Worm (Caenorhabditis elegans) whole organism, L1 larva: Measurements from ENCODE around the gene B0496.6.

Source experiments
- C04F5.9 ChIP-seq: sonication (generic microtip); optimal IDR thresholded peaks from 2 replicates; lab custom pipeline; 2016; ENCODE audit warnings: missing genetic modification characterization, missing compliant biosample characterization
- C16A3.4 ChIP-seq: fragments of 150-350 bp; optimal IDR thresholded peaks from 2 replicates; lab custom pipeline; 2014; ENCODE audit warnings: missing biosample characterization, missing genetic modification characterization
- aha-1 ChIP-seq: fragments of 150-350 bp; optimal IDR thresholded peaks from 2 replicates; lab custom pipeline; 2014; ENCODE audit warnings: missing biosample characterization, missing genetic modification characterization
- ama-1 ChIP-seq: fragments of 150-350 bp; optimal IDR thresholded peaks from 2 replicates; lab custom pipeline; 2014
- blmp-1 ChIP-seq: fragments of 150-350 bp; optimal IDR thresholded peaks from 2 replicates; lab custom pipeline; 2014; ENCODE audit warnings: missing biosample characterization, missing genetic modification characterization
- ceh-82 ChIP-seq, 3 experiments: fragments of 150-350 bp in 1 of 3; sonication (generic microtip) in 2 of 3; optimal IDR thresholded peaks; 2 replicates each; lab custom pipeline; 2014 to 2017; ENCODE audit warnings: missing biosample characterization in 3 of 3, missing genetic modification characterization in 3 of 3
- ceh-88 ChIP-seq: fragments of 200-800 bp; sonication (Bioruptor generic); IDR thresholded peaks from 2 replicates; pipeline ENCODE4 v1.3.6; 2022; ENCODE audit warnings: missing genetic modification characterization, missing compliant biosample characterization
- ceh-90 ChIP-seq: sonication (generic microtip); optimal IDR thresholded peaks from 2 replicates; lab custom pipeline; 2016; ENCODE audit warnings: missing genetic modification characterization, missing compliant biosample characterization
- efl-3 ChIP-seq: fragments of 200-800 bp; sonication (Bioruptor generic); optimal IDR thresholded peaks from 2 replicates; lab custom pipeline; 2018; ENCODE audit warnings: mild to moderate bottlenecking, missing genetic modification characterization, missing compliant biosample characterization
- egl-13 ChIP-seq: sonication (generic microtip); optimal IDR thresholded peaks from 2 replicates; lab custom pipeline; 2016; ENCODE audit warnings: missing genotype, missing genetic modification reagents, missing genetic modification characterization, missing compliant biosample characterization
- elt-2 ChIP-seq: sonication (generic microtip); optimal IDR thresholded peaks from 2 replicates; lab custom pipeline; 2016; ENCODE audit warnings: missing genetic modification characterization, mild to moderate bottlenecking, inconsistent platforms, missing compliant biosample characterization, missing genetic modification reagents
- elt-3 ChIP-seq, 6 experiments: fragments of 150-350 bp in 1 of 6; sonication (generic microtip); optimal IDR thresholded peaks; 2 replicates each; lab custom pipeline; 2017 to 2018; ENCODE audit warnings: missing biosample characterization in 6 of 6, missing genetic modification characterization in 6 of 6, inconsistent platforms in 1 of 6
- grh-1 ChIP-seq: fragments of 200-800 bp; sonication (Bioruptor generic); IDR thresholded peaks from 2 replicates; pipeline ENCODE4 v1.3.6; 2022; ENCODE audit warnings: missing genetic modification reagents, missing genetic modification characterization, missing compliant biosample characterization
- hlh-4 ChIP-seq: sonication (generic microtip); optimal IDR thresholded peaks from 2 replicates; lab custom pipeline; 2016; ENCODE audit warnings: mild to moderate bottlenecking, missing genetic modification characterization, missing compliant biosample characterization
- irx-1 ChIP-seq: sonication (generic microtip); optimal IDR thresholded peaks from 2 replicates; lab custom pipeline; 2016; ENCODE audit warnings: missing genetic modification characterization, missing compliant biosample characterization
- isw-1 ChIP-seq: fragments of 200-800 bp; sonication (Bioruptor generic); IDR thresholded peaks from 2 replicates; pipeline ENCODE4 v1.3.6; 2022; ENCODE audit warnings: missing genetic modification characterization, missing compliant biosample characterization
- lin-14 ChIP-seq: fragments of 200-800 bp; sonication (Bioruptor generic); optimal IDR thresholded peaks from 2 replicates; lab custom pipeline; 2018; ENCODE audit warnings: mild to moderate bottlenecking, missing genetic modification characterization, moderate library complexity, missing compliant biosample characterization
- lin-15B ChIP-seq: fragments of 150-350 bp; sonication (generic microtip); optimal IDR thresholded peaks from 3 replicates; lab custom pipeline; 2014; ENCODE audit warnings: missing biosample characterization, missing genetic modification characterization
- lin-35 ChIP-seq, 2 experiments: fragments of 150-350 bp; optimal IDR thresholded peaks; 2 replicates each; lab custom pipeline; 2014; ENCODE audit warnings: missing biosample characterization in 2 of 2, missing genetic modification characterization in 2 of 2, missing genetic modification reagents in 2 of 2
- lir-3 ChIP-seq: sonication (generic microtip); optimal IDR thresholded peaks from 2 replicates; lab custom pipeline; 2016; ENCODE audit warnings: mild to moderate bottlenecking, missing genetic modification characterization, moderate library complexity, missing compliant biosample characterization; ENCODE audit not compliant: poor library complexity
- lsy-2 ChIP-seq, 2 experiments: fragments of 150-350 bp; optimal IDR thresholded peaks; 2 replicates each; lab custom pipeline; 2014; ENCODE audit warnings: missing biosample characterization in 2 of 2, missing genetic modification characterization in 2 of 2
- mab-9 ChIP-seq: fragments of 200-800 bp; sonication (Bioruptor generic); IDR thresholded peaks from 2 replicates; pipeline ENCODE4 v1.3.6; 2022; ENCODE audit warnings: missing genetic modification reagents, missing genetic modification characterization, missing compliant biosample characterization
- mef-2 ChIP-seq: fragments of 150-350 bp; optimal IDR thresholded peaks from 2 replicates; lab custom pipeline; 2014; ENCODE audit warnings: missing biosample characterization, missing genetic modification characterization
- mep-1 ChIP-seq: fragments of 150-350 bp; optimal IDR thresholded peaks from 2 replicates; lab custom pipeline; 2014; ENCODE audit warnings: missing biosample characterization, missing genetic modification characterization
- nhr-11 ChIP-seq: fragments of 150-350 bp; optimal IDR thresholded peaks from 2 replicates; lab custom pipeline; 2014; ENCODE audit warnings: missing biosample characterization, missing genetic modification characterization
- nhr-12 ChIP-seq: sonication (generic microtip); optimal IDR thresholded peaks from 2 replicates; lab custom pipeline; 2017; ENCODE audit warnings: missing biosample characterization, missing genetic modification characterization
- nhr-20 ChIP-seq: sonication (generic microtip); optimal IDR thresholded peaks from 2 replicates; lab custom pipeline; 2016; ENCODE audit warnings: mild to moderate bottlenecking, missing genetic modification characterization, missing compliant biosample characterization
- nhr-237 ChIP-seq: fragments of 150-350 bp; optimal IDR thresholded peaks from 2 replicates; lab custom pipeline; 2014; ENCODE audit warnings: missing biosample characterization, missing genetic modification characterization
- nhr-28 ChIP-seq: fragments of 150-350 bp; optimal IDR thresholded peaks from 2 replicates; lab custom pipeline; 2014; ENCODE audit warnings: missing biosample characterization, missing genetic modification characterization
- nhr-76 ChIP-seq: sonication (generic microtip); optimal IDR thresholded peaks from 2 replicates; lab custom pipeline; 2017; ENCODE audit warnings: missing biosample characterization, missing genetic modification characterization
- nhr-84 ChIP-seq: sonication (generic microtip); optimal IDR thresholded peaks from 2 replicates; lab custom pipeline; 2017; ENCODE audit warnings: missing biosample characterization, missing genetic modification characterization
- pag-3 ChIP-seq: sonication (generic microtip); optimal IDR thresholded peaks from 2 replicates; lab custom pipeline; 2017; ENCODE audit warnings: missing genetic modification characterization, mild to moderate bottlenecking, missing compliant biosample characterization, antibody characterized with exemption, borderline replicate concordance; ENCODE audit not compliant: insufficient read depth
- pax-3 ChIP-seq: fragments of 200-800 bp; sonication (Bioruptor generic); optimal IDR thresholded peaks from 2 replicates; lab custom pipeline; 2018; ENCODE audit warnings: mild to moderate bottlenecking, missing genetic modification characterization, moderate library complexity, missing compliant biosample characterization
- rnt-1 ChIP-seq: sonication (generic microtip); optimal IDR thresholded peaks from 2 replicates; lab custom pipeline; 2016; ENCODE audit warnings: mild to moderate bottlenecking, missing genetic modification characterization, moderate library complexity, missing compliant biosample characterization
- snu-23 ChIP-seq: sonication (generic microtip); optimal IDR thresholded peaks from 2 replicates; lab custom pipeline; 2016; ENCODE audit warnings: missing genetic modification characterization, missing compliant biosample characterization
- sox-4 ChIP-seq: sonication (generic microtip); optimal IDR thresholded peaks from 2 replicates; lab custom pipeline; 2016; ENCODE audit warnings: missing genetic modification characterization, missing compliant biosample characterization
- sptf-1 ChIP-seq: fragments of 150-350 bp; optimal IDR thresholded peaks from 2 replicates; lab custom pipeline; 2014; ENCODE audit warnings: missing biosample characterization, missing genetic modification characterization
- sup-37 ChIP-seq: fragments of 200-800 bp; sonication (Bioruptor generic); optimal IDR thresholded peaks from 2 replicates; lab custom pipeline; 2018; ENCODE audit warnings: mild to moderate bottlenecking, missing genetic modification characterization, missing compliant biosample characterization
- swsn-7 ChIP-seq: sonication (generic microtip); optimal IDR thresholded peaks from 2 replicates; lab custom pipeline; 2016; ENCODE audit warnings: missing genetic modification characterization, missing compliant biosample characterization
- tbx-2 ChIP-seq: sonication (generic microtip); optimal IDR thresholded peaks from 2 replicates; lab custom pipeline; 2016; ENCODE audit warnings: missing genetic modification characterization, missing compliant biosample characterization
- unc-30 ChIP-seq: sonication (generic microtip); optimal IDR thresholded peaks from 2 replicates; lab custom pipeline; 2017; ENCODE audit warnings: missing biosample characterization, missing genetic modification characterization
- unc-62 ChIP-seq: fragments of 150-350 bp; optimal IDR thresholded peaks from 2 replicates; lab custom pipeline; 2014; ENCODE audit warnings: missing biosample characterization, missing genetic modification reagents, missing genetic modification characterization
- unc-86 ChIP-seq: sonication (generic microtip); optimal IDR thresholded peaks from 2 replicates; lab custom pipeline; 2016; ENCODE audit warnings: missing genetic modification characterization, missing compliant biosample characterization
- vab-15 ChIP-seq: sonication (generic microtip); optimal IDR thresholded peaks from 2 replicates; lab custom pipeline; 2017; ENCODE audit warnings: missing genotype, mild to moderate bottlenecking, missing genetic modification characterization, missing compliant biosample characterization
- xbp-1 ChIP-seq: sonication (generic microtip); optimal IDR thresholded peaks from 2 replicates; lab custom pipeline; 2016; ENCODE audit warnings: missing genetic modification characterization, missing compliant biosample characterization
- zag-1 ChIP-seq: fragments of 150-350 bp; optimal IDR thresholded peaks from 2 replicates; lab custom pipeline; 2014; ENCODE audit warnings: missing biosample characterization, missing genetic modification characterization
- zip-4 ChIP-seq: fragments of 200-800 bp; sonication (Bioruptor generic); optimal IDR thresholded peaks from 2 replicates; lab custom pipeline; 2018; ENCODE audit warnings: mild to moderate bottlenecking, missing genetic modification characterization, moderate library complexity, missing compliant biosample characterization
- ztf-11 ChIP-seq, 2 experiments: sonication (generic microtip); optimal IDR thresholded peaks; 2 replicates each; lab custom pipeline; 2016 to 2017; ENCODE audit warnings: missing genetic modification characterization in 2 of 2, missing biosample characterization in 1 of 2, missing compliant biosample characterization in 1 of 2
- ztf-4 ChIP-seq: fragments of 150-350 bp; optimal IDR thresholded peaks from 2 replicates; lab custom pipeline; 2014; ENCODE audit warnings: missing biosample characterization, missing genetic modification characterization

Gene B0496.6

ce11 chrIV:7390126-7390766 is 28.7 kb upstream of the B0496.6 start (continued):
- TF ChIP-seq ama-1 (lab: Kevin White, UChicago) = no peak
- no peak for TF ChIP-seq hlh-4 (tag; lab: Kevin White, UChicago)
- TF ChIP-seq lir-3 (tag; lab: Kevin White, UChicago) = no peak
- no peak for TF ChIP-seq vab-15 (tag; lab: Kevin White, UChicago)
- TF ChIP-seq irx-1 (tag; lab: Kevin White, UChicago) = no peak
- TF ChIP-seq sox-4 (tag; lab: Kevin White, UChicago) = no peak
- TF ChIP-seq rnt-1 (tag; lab: Kevin White, UChicago) = peak; percentile 37
- TF ChIP-seq tbx-2 (tag; lab: Kevin White, UChicago) = peak; percentile 22
- no peak for TF ChIP-seq elt-2
- peak; percentile 39 for TF ChIP-seq egl-13 (tag; lab: Kevin White, UChicago)
- no peak for TF ChIP-seq C04F5.9 (tag; lab: Kevin White, UChicago)
- TF ChIP-seq sptf-1 (tag; lab: Kevin White, UChicago) = no peak
- TF ChIP-seq zip-4 (GFP tag; lab: Kevin White, UChicago) = no peak
- no peak for TF ChIP-seq aha-1 (tag; lab: Kevin White, UChicago)
- no peak for TF ChIP-seq blmp-1 (tag; lab: Kevin White, UChicago)
- TF ChIP-seq nhr-237 (tag; lab: Kevin White, UChicago) = no peak
- TF ChIP-seq ceh-88 (GFP tag; lab: Robert Waterston, UW) = no peak
- TF ChIP-seq ztf-4 (tag; lab: Kevin White, UChicago) = peak; percentile 29
- no peak for TF ChIP-seq efl-3 (GFP tag; lab: Kevin White, UChicago)
- peak; percentile 47 for TF ChIP-seq unc-86 (tag; lab: Kevin White, UChicago)
- peak; percentile 75 for TF ChIP-seq lin-14 (GFP tag; lab: Kevin White, UChicago)
- TF ChIP-seq mep-1 (tag; lab: Kevin White, UChicago) = no peak
- no peak for TF ChIP-seq ztf-11 (tag; optimal IDR thresholded peaks at IDR 0.05; lab: Kevin White, UChicago)
- TF ChIP-seq mab-9 (GFP tag; lab: Robert Waterston, UW) = no peak
- no peak for TF ChIP-seq zag-1 (tag; lab: Kevin White, UChicago)
- TF ChIP-seq pax-3 (tag; lab: Kevin White, UChicago) = no peak
- TF ChIP-seq unc-30 (tag; lab: Kevin White, UChicago) = no peak
- peak; percentile 15 to 57 (median 28) for TF ChIP-seq ceh-82 (tag; optimal IDR thresholded peaks at IDR 0.05; lab: Kevin White, UChicago)
- TF ChIP-seq sup-37 = no peak
- no peak for TF ChIP-seq grh-1 (GFP tag; lab: Robert Waterston, UW)
- no peak for TF ChIP-seq lin-35 (GFP tag; optimal IDR thresholded peaks at IDR 0.05; lab: Kevin White, UChicago)
- TF ChIP-seq xbp-1 (tag; lab: Kevin White, UChicago) = peak; percentile 30

- TF ChIP-seq nhr-11 (tag; lab: Kevin White, UChicago) (no peak), nhr-12 (tag; lab: Kevin White, UChicago) (no peak), snu-23 (GFP tag; lab: Kevin White, UChicago) (peak; percentile 43), unc-62 (GFP tag; lab: Kevin White, UChicago) (no peak), ceh-90 (tag; lab: Kevin White, UChicago) (no peak), nhr-20 (peak; percentile 49), nhr-84 (tag; lab: Kevin White, UChicago) (no peak), ama-1 (lab: Kevin White, UChicago) (no peak), C16A3.4 (tag; lab: Kevin White, UChicago) (no peak), ztf-4 (tag; lab: Kevin White, UChicago) (peak; percentile 50), swsn-7 (tag; lab: Kevin White, UChicago) (peak; percentile 23), efl-3 (GFP tag; lab: Kevin White, UChicago) (no peak), lin-15B (tag; lab: Kevin White, UChicago) (no peak), lsy-2 (tag; optimal IDR thresholded peaks at IDR 0.05; lab: Kevin White, UChicago) (peak in 1 of 2 experiments; percentile 51), mef-2 (tag; lab: Kevin White, UChicago) (no peak), nhr-76 (tag; lab: Kevin White, UChicago) (no peak), elt-3 (tag; optimal IDR thresholded peaks at IDR 0.05; lab: Kevin White, UChicago) (no peak), pag-3 (tag; lab: Kevin White, UChicago) (no peak), unc-30 (tag; lab: Kevin White, UChicago) (no peak), nhr-28 (tag; lab: Kevin White, UChicago) (no peak), isw-1 (peak; percentile 54), vab-15 (tag; lab: Kevin White, UChicago) (no peak), elt-2 (no peak)
Observed at ce11 chrIV:7391534-7392343, 27.2 kb upstream of the B0496.6 start.
